Fruit fly (Drosophila melanogaster) whole organism, wandering third instar larva: ENCODE data around the gene tey.

ENCODE experiments used
- CG32264 ChIP-seq: fragments of 200-800 bp; sonication (Bioruptor generic); optimal IDR thresholded peaks from 2 replicates; lab custom pipeline; 2016; ENCODE audit warnings: missing biosample characterization, missing genetic modification characterization
- CrebA ChIP-seq: fragments of 200-800 bp; sonication (Bioruptor generic); optimal IDR thresholded peaks from 2 replicates; lab custom pipeline; 2016; ENCODE audit warnings: missing biosample characterization, mild to moderate bottlenecking, missing genetic modification characterization, borderline replicate concordance
- GATAd ChIP-seq: sonication (Bioruptor generic); optimal IDR thresholded peaks from 2 replicates; lab custom pipeline; 2016; ENCODE audit warnings: missing biosample characterization, missing genetic modification characterization
- Hr78 ChIP-seq: fragments of >200 bp; optimal IDR thresholded peaks from 2 replicates; lab custom pipeline; 2017; ENCODE audit warnings: missing biosample characterization, missing genetic modification characterization
- br ChIP-seq: fragments of 200-800 bp; sonication (Bioruptor generic); optimal IDR thresholded peaks from 2 replicates; lab custom pipeline; 2016; ENCODE audit warnings: missing biosample characterization, missing genetic modification characterization
- h ChIP-seq: fragments of 200-800 bp; sonication (Bioruptor generic); optimal IDR thresholded peaks from 3 replicates; lab custom pipeline; 2016; ENCODE audit warnings: missing biosample characterization, mild to moderate bottlenecking, missing genetic modification characterization
- pan ChIP-seq: fragments of >200 bp; optimal IDR thresholded peaks from 2 replicates; lab custom pipeline; 2017
- sage ChIP-seq: fragments of 200-800 bp; sonication (Bioruptor generic); optimal IDR thresholded peaks from 2 replicates; lab custom pipeline; 2016; ENCODE audit warnings: missing biosample characterization, mild to moderate bottlenecking, missing genetic modification characterization
- usp ChIP-seq: fragments of >200 bp; optimal IDR thresholded peaks from 2 replicates; lab custom pipeline; 2017; ENCODE audit warnings: missing biosample characterization, missing genetic modification characterization

dm6 chr3L:19700463-19700862 is 36.6 kb upstream of the tey start:
- TF ChIP-seq pan (no peak), br (GFP tag; lab: Kevin White, UChicago) (no peak), Hr78 (GFP tag; lab: Kevin White, UChicago) (no peak), sage (GFP tag; lab: Kevin White, UChicago) (no peak), CrebA (GFP tag; lab: Kevin White, UChicago) (no peak), usp (GFP tag; lab: Kevin White, UChicago) (no peak), CG32264 (no peak), GATAd (GFP tag; lab: Kevin White, UChicago) (no peak), h (no peak)
